Fruit fly (Drosophila melanogaster) whole organism, pupa: Measurements from ENCODE around the gene Ube3a.

Experiments
- CG13204 ChIP-seq: fragments of 200-800 bp; sonication (Bioruptor generic); optimal IDR thresholded peaks from 2 replicates; lab custom pipeline; 2018; ENCODE audit warnings: missing biosample characterization, mild to moderate bottlenecking, missing genetic modification characterization, moderate library complexity
- CG17806 ChIP-seq: fragments of 200-800 bp; sonication (Bioruptor generic); optimal IDR thresholded peaks from 2 replicates; lab custom pipeline; 2018; ENCODE audit warnings: missing biosample characterization, mild to moderate bottlenecking, missing genetic modification characterization, moderate library complexity
- CG4496 ChIP-seq: fragments of 200-800 bp; sonication (Bioruptor generic); IDR thresholded peaks from 3 replicates; pipeline ENCODE4 v1.3.6; 2022; ENCODE audit warnings: missing biosample characterization, missing genetic modification characterization
- CG9948 ChIP-seq: fragments of 200-800 bp; sonication (Bioruptor generic); optimal IDR thresholded peaks from 2 replicates; lab custom pipeline; 2018; ENCODE audit warnings: missing biosample characterization, mild to moderate bottlenecking, missing genetic modification characterization, moderate library complexity
- EcR ChIP-seq: fragments of 200-800 bp; sonication (Bioruptor generic); optimal IDR thresholded peaks from 3 replicates; lab custom pipeline; 2019; ENCODE audit warnings: missing biosample characterization, missing genetic modification characterization, mild to moderate bottlenecking, moderate library complexity, missing genetic modification reagents
- fd96Ca ChIP-seq: fragments of 200-800 bp; sonication (Bioruptor generic); IDR thresholded peaks from 3 replicates; pipeline ENCODE4 v1.3.6; 2022; ENCODE audit warnings: missing biosample characterization, missing genetic modification characterization
- gl ChIP-seq: fragments of 200-800 bp; sonication (Bioruptor generic); optimal IDR thresholded peaks from 2 replicates; lab custom pipeline; 2018; ENCODE audit warnings: missing biosample characterization, mild to moderate bottlenecking, missing genetic modification characterization
- rn ChIP-seq: fragments of 200-800 bp; sonication (Bioruptor generic); IDR thresholded peaks from 2 replicates; pipeline ENCODE4 v1.3.6; 2022; ENCODE audit warnings: missing biosample characterization, missing genetic modification characterization

- TF ChIP-seq CG17806 (tag; lab: Kevin White, UChicago) = no peak
- TF ChIP-seq rn (GFP tag; lab: Robert Waterston, UW) = no peak
- TF ChIP-seq gl (tag; lab: Kevin White, UChicago) = no peak
- no peak for TF ChIP-seq CG13204 (GFP tag; lab: Kevin White, UChicago)
- TF ChIP-seq CG9948 (tag; lab: Kevin White, UChicago) = no peak
- no peak for TF ChIP-seq CG4496 (GFP tag; lab: Robert Waterston, UW)
- TF ChIP-seq EcR (GFP tag; lab: Kevin White, UChicago) = no peak
- TF ChIP-seq fd96Ca (GFP tag; lab: Robert Waterston, UW) = no peak
Observed at dm6 chr3L:11259759-11260158, 49.4 kb upstream of the Ube3a start.
